Fruit fly (Drosophila melanogaster) whole organism, embryonic: ENCODE measurements around the gene CG14036.

Source experiments
- BtbVII ChIP-seq: fragments of 200-800 bp; sonication (Bioruptor generic); optimal IDR thresholded peaks from 3 replicates; lab custom pipeline; 2017; ENCODE audit warnings: missing biosample characterization, mild to moderate bottlenecking, missing genetic modification characterization
- CG10431 ChIP-seq: fragments of 200-800 bp; sonication (Bioruptor generic); optimal IDR thresholded peaks from 3 replicates; lab custom pipeline; 2018; ENCODE audit warnings: missing biosample characterization, mild to moderate bottlenecking, missing genetic modification characterization
- CG11085 ChIP-seq: fragments of 200-800 bp; sonication (Bioruptor generic); IDR thresholded peaks from 2 replicates; pipeline ENCODE4 v1.3.6; 2022; ENCODE audit warnings: missing biosample characterization, missing genetic modification characterization
- CG12744 ChIP-seq: fragments of 200-800 bp; sonication (Bioruptor generic); optimal IDR thresholded peaks from 2 replicates; lab custom pipeline; 2016; ENCODE audit warnings: missing biosample characterization, missing genetic modification characterization
- CG12942 ChIP-seq: fragments of 200-800 bp; sonication (Bioruptor generic); optimal IDR thresholded peaks from 3 replicates; lab custom pipeline; 2016; ENCODE audit warnings: missing biosample characterization, missing genetic modification characterization
- CG13123 ChIP-seq: fragments of 200-800 bp; sonication (Bioruptor generic); optimal IDR thresholded peaks from 2 replicates; lab custom pipeline; 2016; ENCODE audit warnings: missing biosample characterization, missing genetic modification characterization
- CG13894 ChIP-seq: fragments of 200-800 bp; sonication (Bioruptor generic); optimal IDR thresholded peaks from 3 replicates; lab custom pipeline; 2018; ENCODE audit warnings: missing biosample characterization, mild to moderate bottlenecking, missing genetic modification characterization, moderate library complexity
- CG15479 ChIP-seq: fragments of 200-800 bp; sonication (Bioruptor generic); optimal IDR thresholded peaks from 3 replicates; lab custom pipeline; 2019; ENCODE audit warnings: missing biosample characterization, mild to moderate bottlenecking, missing genetic modification characterization, moderate library complexity
- CG17829 ChIP-seq: fragments of 200-800 bp; optimal IDR thresholded peaks from 2 replicates; lab custom pipeline; 2019; ENCODE audit warnings: missing biosample characterization, mild to moderate bottlenecking, missing genetic modification characterization, moderate library complexity
- CG1792 ChIP-seq: fragments of 200-800 bp; sonication (Bioruptor generic); optimal IDR thresholded peaks from 2 replicates; lab custom pipeline; 2016; ENCODE audit warnings: missing biosample characterization, missing genetic modification characterization
- CG2116 ChIP-seq: fragments of 200-800 bp; sonication (Bioruptor generic); optimal IDR thresholded peaks from 3 replicates; lab custom pipeline; 2018; ENCODE audit warnings: missing biosample characterization, mild to moderate bottlenecking, missing genetic modification characterization
- CG2889 ChIP-seq: fragments of 200-800 bp; sonication (Bioruptor generic); IDR thresholded peaks from 3 replicates; pipeline ENCODE4 v1.3.6; 2022; ENCODE audit warnings: missing biosample characterization, missing genetic modification characterization
- CG3995 ChIP-seq: fragments of 200-800 bp; sonication (Bioruptor generic); optimal IDR thresholded peaks from 3 replicates; lab custom pipeline; 2016; ENCODE audit warnings: missing biosample characterization, missing genetic modification characterization
- CG4404 ChIP-seq: fragments of 200-800 bp; sonication (Bioruptor generic); IDR thresholded peaks from 2 replicates; pipeline ENCODE4 v1.3.6; 2022; ENCODE audit warnings: missing biosample characterization, missing genetic modification characterization
- CG6854 ChIP-seq: fragments of 200-800 bp; sonication (Bioruptor generic); optimal IDR thresholded peaks from 3 replicates; lab custom pipeline; 2017; ENCODE audit warnings: missing biosample characterization, mild to moderate bottlenecking, missing genetic modification characterization
- CG7271 ChIP-seq: fragments of 200-800 bp; sonication (Bioruptor generic); optimal IDR thresholded peaks from 2 replicates; lab custom pipeline; 2018; ENCODE audit warnings: missing biosample characterization, mild to moderate bottlenecking, missing genetic modification characterization, moderate library complexity
- CG7372 ChIP-seq: fragments of 200-800 bp; sonication (Bioruptor generic); IDR thresholded peaks from 2 replicates; pipeline ENCODE4 v1.3.6; 2022; ENCODE audit warnings: missing biosample characterization, missing genetic modification characterization
- CG7963 ChIP-seq: fragments of 200-800 bp; sonication (Bioruptor generic); IDR thresholded peaks from 3 replicates; pipeline ENCODE4 v1.3.6; 2022; ENCODE audit warnings: missing biosample characterization, missing genetic modification characterization; ENCODE audit not compliant: partially characterized antibody
- CG8765 ChIP-seq: fragments of 200-800 bp; sonication (Bioruptor generic); IDR thresholded peaks from 2 replicates; pipeline ENCODE4 v1.3.6; 2022; ENCODE audit warnings: missing biosample characterization, missing genetic modification characterization
- CG8924 ChIP-seq: fragments of 200-800 bp; optimal IDR thresholded peaks from 3 replicates; lab custom pipeline; 2019; ENCODE audit warnings: missing biosample characterization, mild to moderate bottlenecking, missing genetic modification characterization, moderate library complexity
- Drgx ChIP-seq: fragments of 200-800 bp; sonication (Bioruptor generic); IDR thresholded peaks from 2 replicates; pipeline ENCODE4 v1.3.6; 2022; ENCODE audit warnings: missing biosample characterization, missing genetic modification characterization
- Elba2 ChIP-seq: fragments of 200-800 bp; sonication (Bioruptor generic); optimal IDR thresholded peaks from 3 replicates; lab custom pipeline; 2016; ENCODE audit warnings: missing biosample characterization, missing genetic modification characterization
- HLH4C ChIP-seq: fragments of 200-800 bp; sonication (Bioruptor generic); IDR thresholded peaks from 3 replicates; pipeline ENCODE4 v1.3.6; 2022; ENCODE audit warnings: missing biosample characterization, missing genetic modification characterization; ENCODE audit not compliant: partially characterized antibody
- HmgD ChIP-seq: fragments of 200-800 bp; sonication (Bioruptor generic); optimal IDR thresholded peaks from 3 replicates; lab custom pipeline; 2016; ENCODE audit warnings: missing biosample characterization, missing genetic modification characterization
- Hmr ChIP-seq: fragments of 200-800 bp; sonication (Bioruptor generic); optimal IDR thresholded peaks from 3 replicates; lab custom pipeline; 2017; ENCODE audit warnings: mild to moderate bottlenecking, missing biosample characterization, missing genetic modification reagents, missing genetic modification characterization
- Jarid2 ChIP-seq: fragments of 200-800 bp; sonication (Bioruptor generic); optimal IDR thresholded peaks from 3 replicates; lab custom pipeline; 2017; ENCODE audit warnings: mild to moderate bottlenecking, missing biosample characterization, missing genetic modification reagents, missing genetic modification characterization
- Lim3 ChIP-seq: fragments of 200-800 bp; sonication (Bioruptor generic); IDR thresholded peaks from 2 replicates; pipeline ENCODE4 v1.3.6; 2022; ENCODE audit warnings: missing biosample characterization, missing genetic modification characterization
- Meics ChIP-seq: fragments of 200-800 bp; sonication (Bioruptor generic); optimal IDR thresholded peaks from 2 replicates; lab custom pipeline; 2017; ENCODE audit warnings: missing biosample characterization, mild to moderate bottlenecking, missing genetic modification characterization
- Neu2 ChIP-seq: fragments of 200-800 bp; sonication (Bioruptor generic); optimal IDR thresholded peaks from 3 replicates; lab custom pipeline; 2016; ENCODE audit warnings: missing biosample characterization, missing genetic modification characterization, borderline replicate concordance
- Nf-YB ChIP-seq: fragments of 200-800 bp; sonication (Bioruptor generic); optimal IDR thresholded peaks from 3 replicates; lab custom pipeline; 2019; ENCODE audit warnings: missing biosample characterization, mild to moderate bottlenecking, missing genetic modification characterization, moderate library complexity
- Oli ChIP-seq: fragments of 200-800 bp; sonication (Bioruptor generic); optimal IDR thresholded peaks from 2 replicates; lab custom pipeline; 2018; ENCODE audit warnings: missing biosample characterization, mild to moderate bottlenecking, missing genetic modification characterization, moderate library complexity
- Poxn ChIP-seq: fragments of 200-800 bp; sonication (Bioruptor generic); IDR thresholded peaks from 2 replicates; pipeline ENCODE4 v1.3.6; 2022; ENCODE audit warnings: missing biosample characterization, missing genetic modification characterization
- Sry-δ ChIP-seq: fragments of 200-800 bp; sonication (Bioruptor generic); optimal IDR thresholded peaks from 2 replicates; lab custom pipeline; 2016; ENCODE audit warnings: missing biosample characterization, missing genetic modification characterization
- Ssrp ChIP-seq: fragments of 200-800 bp; sonication (Bioruptor generic); optimal IDR thresholded peaks from 2 replicates; lab custom pipeline; 2018; ENCODE audit warnings: missing biosample characterization, mild to moderate bottlenecking, missing genetic modification characterization, moderate library complexity
- amos ChIP-seq: fragments of 200-800 bp; sonication (Bioruptor generic); IDR thresholded peaks from 2 replicates; pipeline ENCODE4 v1.3.6; 2022; ENCODE audit warnings: missing biosample characterization, missing genetic modification characterization; ENCODE audit not compliant: partially characterized antibody
- cato ChIP-seq: fragments of 200-800 bp; sonication (Bioruptor generic); optimal IDR thresholded peaks from 2 replicates; lab custom pipeline; 2016; ENCODE audit warnings: missing biosample characterization, missing genetic modification characterization, borderline replicate concordance
- chm ChIP-seq: fragments of 200-800 bp; sonication (Bioruptor generic); IDR thresholded peaks from 2 replicates; pipeline ENCODE4 v1.3.6; 2022; ENCODE audit warnings: missing biosample characterization, missing genetic modification characterization
- danr ChIP-seq: fragments of 200-800 bp; sonication (Bioruptor generic); IDR thresholded peaks from 2 replicates; pipeline ENCODE4 v1.3.6; 2022; ENCODE audit warnings: missing biosample characterization, missing genetic modification characterization
- esg ChIP-seq: fragments of 200-800 bp; sonication (Bioruptor generic); conservative IDR thresholded peaks from 2 replicates; pipeline ENCODE4 v1.3.6; 2022; ENCODE audit warnings: missing biosample characterization, missing genetic modification characterization
- ewg ChIP-seq: fragments of 200-800 bp; sonication (Bioruptor generic); optimal IDR thresholded peaks from 3 replicates; lab custom pipeline; 2017; ENCODE audit warnings: mild to moderate bottlenecking, missing biosample characterization, missing genetic modification reagents, missing genetic modification characterization
- lilli ChIP-seq: fragments of 200-800 bp; sonication (Bioruptor generic); optimal IDR thresholded peaks from 3 replicates; lab custom pipeline; 2016; ENCODE audit warnings: missing biosample characterization, missing genetic modification characterization
- oc ChIP-seq: fragments of 200-800 bp; sonication (Bioruptor generic); optimal IDR thresholded peaks from 2 replicates; lab custom pipeline; 2018; ENCODE audit warnings: missing biosample characterization, mild to moderate bottlenecking, missing genetic modification characterization, moderate library complexity
- run ChIP-seq: fragments of 200-800 bp; sonication (Bioruptor generic); optimal IDR thresholded peaks from 3 replicates; lab custom pipeline; 2018; ENCODE audit warnings: missing biosample characterization, mild to moderate bottlenecking, missing genetic modification characterization
- sima ChIP-seq: fragments of 200-800 bp; sonication (Bioruptor generic); optimal IDR thresholded peaks from 2 replicates; lab custom pipeline; 2016; ENCODE audit warnings: missing biosample characterization, missing genetic modification characterization
- slbo ChIP-seq: fragments of 200-800 bp; sonication (Bioruptor generic); IDR thresholded peaks from 2 replicates; pipeline ENCODE4 v1.3.6; 2022; ENCODE audit warnings: missing biosample characterization, missing genetic modification characterization
- stwl ChIP-seq: fragments of 200-800 bp; sonication (Bioruptor generic); optimal IDR thresholded peaks from 3 replicates; lab custom pipeline; 2018; ENCODE audit warnings: missing biosample characterization, mild to moderate bottlenecking, missing genetic modification characterization, moderate library complexity
- wor ChIP-seq: fragments of 200-800 bp; sonication (Bioruptor generic); IDR thresholded peaks from 2 replicates; pipeline ENCODE4 v1.3.6; 2022; ENCODE audit warnings: missing biosample characterization, missing genetic modification characterization
- z ChIP-seq: fragments of 200-800 bp; sonication (Bioruptor generic); IDR thresholded peaks from 3 replicates; pipeline ENCODE4 v1.3.6; 2022; ENCODE audit warnings: missing biosample characterization, missing genetic modification characterization
- zf30C ChIP-seq: fragments of 200-800 bp; sonication (Bioruptor generic); optimal IDR thresholded peaks from 3 replicates; lab custom pipeline; 2018; ENCODE audit warnings: missing biosample characterization, mild to moderate bottlenecking, missing genetic modification characterization

CG14036 gene

DNA sequence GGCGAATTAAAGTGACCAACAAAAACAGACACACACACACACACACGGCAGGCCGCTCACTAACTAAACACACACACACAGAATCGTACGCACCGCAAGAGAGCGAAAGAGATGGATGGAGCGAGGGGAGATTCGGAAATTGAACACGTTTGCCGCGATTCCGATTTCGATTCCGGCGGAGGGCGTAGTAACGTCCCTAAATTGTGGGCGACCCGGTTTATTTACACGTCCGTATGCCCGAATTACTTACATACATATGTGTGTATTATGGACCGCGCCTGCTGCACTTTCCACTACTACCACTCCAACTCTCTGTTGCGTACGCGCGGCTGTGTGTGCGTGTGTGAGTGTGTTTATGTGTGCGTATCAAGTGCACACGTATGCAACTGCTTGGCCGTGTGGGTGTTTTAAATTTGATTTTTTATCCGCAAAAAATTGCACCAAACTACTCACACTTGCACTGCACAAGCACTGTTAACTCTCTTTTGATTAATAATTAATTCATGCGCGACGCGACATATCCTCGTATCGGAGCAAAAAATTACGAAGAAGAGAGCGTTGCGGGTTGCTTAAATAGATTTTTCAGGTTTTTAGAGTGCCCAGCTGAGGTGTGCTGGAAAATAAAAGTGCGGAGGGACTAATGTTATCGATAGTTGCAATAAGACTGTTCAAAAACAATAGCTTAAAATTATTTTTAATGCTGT is 38.3 kb upstream of the CG14036 start, which contains the start of gene Pgant5 (continued):
- TF ChIP-seq danr: no peak
- TF ChIP-seq CG15479 (GFP tag; lab: Kevin White, UChicago): peak; percentile 79
- no peak for TF ChIP-seq Neu2 (GFP tag; lab: Kevin White, UChicago)
- TF ChIP-seq CG2116: no peak
- TF ChIP-seq CG8924 (tag; lab: Kevin White, UChicago): peak; percentile 36
- peak; percentile 90 for TF ChIP-seq Jarid2 (GFP tag; lab: Kevin White, UChicago)
- TF ChIP-seq run (tag; lab: Kevin White, UChicago): no peak
- TF ChIP-seq CG13123: no peak
- TF ChIP-seq CG10431 (GFP tag; lab: Kevin White, UChicago): no peak
- no peak for TF ChIP-seq CG6854 (GFP tag; lab: Kevin White, UChicago)
- no peak for TF ChIP-seq CG12942 (GFP tag; lab: Kevin White, UChicago)
- no peak for TF ChIP-seq zf30C
- TF ChIP-seq CG7963: no peak
- peak; percentile 47 for TF ChIP-seq Nf-YB (GFP tag; lab: Kevin White, UChicago)
- TF ChIP-seq BtbVII (GFP tag; lab: Kevin White, UChicago): no peak
- no peak for TF ChIP-seq CG8765 (GFP tag; lab: Robert Waterston, UW)
- TF ChIP-seq Sry-δ: peak; percentile 28
- no peak for TF ChIP-seq oc
- TF ChIP-seq lilli (GFP tag; lab: Kevin White, UChicago): no peak
- no peak for TF ChIP-seq esg (GFP tag; lab: Robert Waterston, UW)
- TF ChIP-seq z (GFP tag; lab: Robert Waterston, UW): 0 out of 3 replicates have a peak, but pooled peaks have one; percentile 17
- TF ChIP-seq cato (GFP tag; lab: Kevin White, UChicago): no peak
- TF ChIP-seq CG7271 (tag; lab: Kevin White, UChicago): no peak
- peak; percentile 10 for TF ChIP-seq amos (GFP tag; lab: Robert Waterston, UW)
- no peak for TF ChIP-seq CG1792 (GFP tag; lab: Kevin White, UChicago)
- TF ChIP-seq CG2889 (GFP tag; lab: Robert Waterston, UW): no peak
- no peak for TF ChIP-seq stwl (tag; lab: Kevin White, UChicago)
- TF ChIP-seq CG13894: peak; percentile 30
- no peak for TF ChIP-seq CG7372 (GFP tag; lab: Robert Waterston, UW)
- no peak for TF ChIP-seq CG11085 (GFP tag; lab: Robert Waterston, UW)
- TF ChIP-seq Poxn (GFP tag; lab: Robert Waterston, UW): no peak
- TF ChIP-seq Elba2: peak; percentile 64
- TF ChIP-seq CG12744 (GFP tag; lab: Kevin White, UChicago): no peak
- TF ChIP-seq Drgx (GFP tag; lab: Robert Waterston, UW): peak; percentile 28; the same call in 1 of the 2 replicates
- no peak for TF ChIP-seq CG17829 (tag; lab: Kevin White, UChicago)
- TF ChIP-seq sima (GFP tag; lab: Kevin White, UChicago): no peak
- TF ChIP-seq CG3995: no peak
- TF ChIP-seq ewg (GFP tag; lab: Kevin White, UChicago): peak; percentile 35
- TF ChIP-seq Meics (GFP tag; lab: Kevin White, UChicago): no peak
- no peak for TF ChIP-seq slbo (GFP tag; lab: Robert Waterston, UW)
- TF ChIP-seq wor: no peak
- TF ChIP-seq Hmr (GFP tag; lab: Kevin White, UChicago): peak; percentile 40
- no peak for TF ChIP-seq CG4404 (GFP tag; lab: Robert Waterston, UW)
- no peak for TF ChIP-seq Lim3 (GFP tag; lab: Robert Waterston, UW)
- TF ChIP-seq HLH4C (GFP tag; lab: Robert Waterston, UW): no peak
- no peak for TF ChIP-seq HmgD (GFP tag; lab: Kevin White, UChicago)
- no peak; the same call in 1 of the 2 replicates for TF ChIP-seq chm (GFP tag; lab: Robert Waterston, UW)
- TF ChIP-seq Ssrp: no peak
- no peak for TF ChIP-seq Oli
